Worm (Caenorhabditis elegans) whole organism, L4 larva: ENCODE data around the gene Y102A11A.2.
A peak's percentile ranks its signal among the peaks of the same experiment; 100 is the strongest.

ENCODE experiments used
- R02D3.7 ChIP-seq: fragments of 150-350 bp; sonication (generic microtip); optimal IDR thresholded peaks from 3 replicates; lab custom pipeline; 2014; ENCODE audit warnings: missing biosample characterization, missing genetic modification characterization
- Y48G9A.11 ChIP-seq: fragments of 200-800 bp; sonication (Bioruptor generic); IDR thresholded peaks from 2 replicates; pipeline ENCODE4 v1.3.6; 2022; ENCODE audit warnings: missing genetic modification reagents, missing genetic modification characterization, missing compliant biosample characterization
- cey-2 ChIP-seq: sonication (generic microtip); optimal IDR thresholded peaks from 3 replicates; lab custom pipeline; 2017; ENCODE audit warnings: missing genetic modification characterization, mild to moderate bottlenecking, missing compliant biosample characterization, antibody characterized with exemption, borderline replicate concordance; ENCODE audit not compliant: insufficient read depth
- dpl-1 ChIP-seq: fragments of 150-350 bp; optimal IDR thresholded peaks from 2 replicates; lab custom pipeline; 2014; ENCODE audit warnings: missing biosample characterization, missing genetic modification reagents, missing genetic modification characterization
- fos-1 ChIP-seq: fragments of 150-350 bp; optimal IDR thresholded peaks from 2 replicates; lab custom pipeline; 2014; ENCODE audit warnings: missing biosample characterization, missing genetic modification characterization
- jun-1 ChIP-seq: fragments of 150-350 bp; optimal IDR thresholded peaks from 2 replicates; lab custom pipeline; 2014; ENCODE audit warnings: missing biosample characterization, missing genetic modification reagents, missing genetic modification characterization
- nhr-237 ChIP-seq: sonication (generic microtip); optimal IDR thresholded peaks from 2 replicates; lab custom pipeline; 2017; ENCODE audit warnings: missing biosample characterization, missing genetic modification characterization
- nhr-6 ChIP-seq: fragments of 150-350 bp; optimal IDR thresholded peaks from 2 replicates; lab custom pipeline; 2014; ENCODE audit warnings: missing biosample characterization, missing genetic modification characterization
- nhr-77 ChIP-seq: fragments of 150-350 bp; optimal IDR thresholded peaks from 2 replicates; lab custom pipeline; 2014; ENCODE audit warnings: missing biosample characterization, missing genetic modification characterization
- unc-62 ChIP-seq, 3 experiments: fragments of 150-350 bp in 1 of 3; sonication (generic microtip); optimal IDR thresholded peaks in 2 of 3; peaks in 1 of 3; 1 replicate in 1 of 3; 2 replicates in 2 of 3; lab custom pipeline; 2014 to 2017; ENCODE audit warnings: missing biosample characterization in 3 of 3, missing genetic modification characterization in 3 of 3, missing genetic modification reagents in 3 of 3, missing genotype in 1 of 3
- zip-11 ChIP-seq: fragments of 200-800 bp; sonication (Bioruptor generic); IDR thresholded peaks from 2 replicates; pipeline ENCODE4 v1.3.6; 2022; ENCODE audit warnings: missing genetic modification characterization, missing compliant biosample characterization
- ztf-7 ChIP-seq: fragments of 150-350 bp; optimal IDR thresholded peaks from 2 replicates; lab custom pipeline; 2014; ENCODE audit warnings: missing biosample characterization, missing genetic modification characterization

- TF ChIP-seq ztf-7 (tag; lab: Kevin White, UChicago) (no peak), dpl-1 (GFP tag; lab: Kevin White, UChicago) (no peak), nhr-6 (tag; lab: Kevin White, UChicago) (no peak), cey-2 (tag; lab: Kevin White, UChicago) (no peak), zip-11 (no peak), Y48G9A.11 (no peak), jun-1 (tag; lab: Kevin White, UChicago) (no peak), nhr-237 (tag; lab: Kevin White, UChicago) (no peak), fos-1 (tag; lab: Kevin White, UChicago) (no peak), nhr-77 (no peak), R02D3.7 (no peak), unc-62 (GFP tag; optimal IDR thresholded peaks at IDR 0.05 in 1 of 2; lab: Kevin White, UChicago) (peak in 1 of 2 experiments; percentile 46), unc-62 (tag; optimal IDR thresholded peaks at IDR 0.05; lab: Kevin White, UChicago) (no peak)
These were observed 19.8 kb downstream of the Y102A11A.2 start, which contains the start of gene igcm-4 for ce11 chrX:2046124-2046722.
